Fruit fly (Drosophila melanogaster): Measurements from ENCODE around the gene CG13048.

Gene CG13048

DNA sequence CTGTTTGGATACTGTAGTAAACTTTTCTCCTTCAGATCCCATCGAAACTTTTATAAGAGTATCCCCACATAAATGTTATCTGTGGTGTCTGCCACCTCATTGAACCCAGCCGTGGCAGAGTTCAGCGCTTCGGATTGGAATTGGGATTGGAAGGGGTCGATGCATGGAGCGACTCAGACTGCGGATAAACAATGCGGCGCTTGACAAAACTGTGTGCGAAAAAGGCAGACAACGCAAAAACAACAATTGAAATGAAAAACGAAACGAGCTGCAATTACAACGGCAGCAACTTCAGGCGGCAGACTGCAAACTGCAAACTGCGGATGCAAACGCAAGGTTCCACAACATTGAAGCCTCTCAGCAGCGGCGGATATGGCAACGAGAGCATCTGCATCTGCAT, 30.3 kb upstream of the CG13048 start, which contains the start of gene CG13062:
Gene CG13062, plus strand, starts transcription at position 301 of the 400 bp plus-strand sequence.
- no peak for TF ChIP-seq psq (optimal IDR thresholded peaks at IDR 0.05)
- TF ChIP-seq insv (optimal IDR thresholded peaks at IDR 0.05), result no peak
- TF ChIP-seq h (optimal IDR thresholded peaks at IDR 0.05), result no peak
- TF ChIP-seq Sin3A (optimal IDR thresholded peaks at IDR 0.05), result no peak
- TF ChIP-seq Myc (optimal IDR thresholded peaks at IDR 0.05), result no peak
- no peak for TF ChIP-seq ttk (optimal IDR thresholded peaks at IDR 0.05)

DNA sequence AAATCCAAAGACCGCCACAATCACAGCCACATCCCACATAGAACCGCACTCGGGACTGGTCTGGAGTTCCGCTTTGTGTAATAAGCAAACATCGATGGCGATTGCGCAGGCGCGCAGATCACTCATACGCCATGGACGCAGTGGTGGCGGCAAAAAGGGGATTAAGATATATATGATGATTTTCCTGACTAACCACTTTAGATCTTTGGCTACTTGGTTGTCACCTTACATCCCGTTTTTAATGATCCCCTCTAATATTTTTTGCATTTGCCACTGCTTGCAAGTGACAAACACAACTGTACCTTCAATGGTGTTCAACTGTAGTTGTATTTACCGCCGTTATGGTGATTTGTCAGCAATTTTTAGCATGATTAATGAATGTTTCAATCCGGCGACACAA, 26.3 kb upstream of the CG13048 start:
- TF ChIP-seq psq (optimal IDR thresholded peaks at IDR 0.05), result no peak
- no peak for TF ChIP-seq insv (optimal IDR thresholded peaks at IDR 0.05)
- TF ChIP-seq ttk (optimal IDR thresholded peaks at IDR 0.05), result no peak
- TF ChIP-seq h (optimal IDR thresholded peaks at IDR 0.05), result no peak

dm6 chr3L:16308380-16308779, 24.7 kb upstream of the CG13048 start, which contains the start of gene CG13042:
CG13042 (minus strand) TSS chr3L:16308480.
- no peak for TF ChIP-seq insv (optimal IDR thresholded peaks at IDR 0.05)
- no peak for TF ChIP-seq Sin3A (optimal IDR thresholded peaks at IDR 0.05)
- no peak for TF ChIP-seq psq (optimal IDR thresholded peaks at IDR 0.05)
- no peak for TF ChIP-seq h (optimal IDR thresholded peaks at IDR 0.05)
- TF ChIP-seq Myc (optimal IDR thresholded peaks at IDR 0.05), result no peak
- no peak for TF ChIP-seq ttk (optimal IDR thresholded peaks at IDR 0.05)

dm6 chr3L:16305820-16306650, 22.3 kb upstream of the CG13048 start, which contains the start of the genes CG13043 and CG13063:
CG13043 (minus strand) TSS chr3L:16305870.
CG13063 (plus strand) TSS chr3L:16306600.
- TF ChIP-seq insv (optimal IDR thresholded peaks at IDR 0.05), result no peak
- TF ChIP-seq ttk (optimal IDR thresholded peaks at IDR 0.05), result no peak
- no peak for TF ChIP-seq psq (optimal IDR thresholded peaks at IDR 0.05)
- no peak for TF ChIP-seq Sin3A (optimal IDR thresholded peaks at IDR 0.05)
- TF ChIP-seq h (optimal IDR thresholded peaks at IDR 0.05), result no peak
- no peak for TF ChIP-seq Myc (optimal IDR thresholded peaks at IDR 0.05)

DNA sequence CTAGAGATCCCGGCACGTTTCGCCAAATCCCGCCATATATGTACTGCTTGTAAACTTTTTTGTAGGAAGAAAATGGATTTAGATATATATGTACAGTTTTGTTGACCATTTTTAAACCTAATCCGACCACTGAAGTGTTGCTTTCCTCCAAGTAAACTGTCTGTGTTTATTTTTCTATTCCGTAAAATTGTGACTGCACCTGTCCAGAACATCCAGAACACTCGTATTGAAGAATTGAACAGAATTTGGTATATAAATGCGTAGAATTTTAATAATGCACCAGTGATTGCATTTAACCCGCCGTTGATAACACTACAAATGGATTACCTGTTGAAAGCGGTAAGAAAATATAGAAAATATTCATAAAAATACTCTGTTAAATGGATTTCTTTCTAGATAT, 20.3 kb upstream of the CG13048 start, which contains the start of gene CG43249:
Gene CG43249, plus strand, starts transcription at position 301 of the 400 bp plus-strand sequence.
- TF ChIP-seq insv (optimal IDR thresholded peaks at IDR 0.05) (no peak), Myc (optimal IDR thresholded peaks at IDR 0.05) (no peak), psq (optimal IDR thresholded peaks at IDR 0.05) (no peak), Sin3A (optimal IDR thresholded peaks at IDR 0.05) (no peak), ttk (optimal IDR thresholded peaks at IDR 0.05) (no peak), h (optimal IDR thresholded peaks at IDR 0.05) (no peak)

dm6 chr3L:16303078-16303477, 19.4 kb upstream of the CG13048 start, which contains the start of gene CG13044:
CG13044 (minus strand) TSS chr3L:16303178.
- TF ChIP-seq psq (optimal IDR thresholded peaks at IDR 0.05) (no peak), Myc (optimal IDR thresholded peaks at IDR 0.05) (no peak), h (optimal IDR thresholded peaks at IDR 0.05) (no peak), Sin3A (optimal IDR thresholded peaks at IDR 0.05) (no peak), insv (optimal IDR thresholded peaks at IDR 0.05) (no peak), ttk (optimal IDR thresholded peaks at IDR 0.05) (no peak)

DNA sequence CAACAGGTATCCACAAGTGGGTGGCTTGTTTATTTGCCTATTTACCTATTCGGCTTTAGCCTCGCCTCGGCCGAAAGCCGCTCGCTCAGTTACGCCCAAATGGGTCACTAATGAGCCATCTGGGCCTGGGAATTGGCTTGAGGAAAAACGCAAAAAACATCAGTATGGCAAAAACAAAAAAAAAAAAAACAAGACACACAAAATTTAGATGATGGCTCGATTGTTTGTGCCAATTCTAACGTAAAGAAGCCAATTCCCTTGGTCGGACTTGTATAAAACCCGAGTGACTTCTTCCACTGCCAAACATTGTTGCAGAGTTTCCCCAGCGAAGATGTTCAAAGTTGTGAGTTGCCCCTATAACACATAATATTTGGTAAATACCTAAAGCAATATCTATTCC, 17.4 kb upstream of the CG13048 start, which contains the start of gene CG4982:
Gene CG4982, plus strand, starts transcription at position 301 of the 400 bp plus-strand sequence.
- TF ChIP-seq h (optimal IDR thresholded peaks at IDR 0.05) (no peak), psq (optimal IDR thresholded peaks at IDR 0.05) (no peak), insv (optimal IDR thresholded peaks at IDR 0.05) (no peak), Sin3A (optimal IDR thresholded peaks at IDR 0.05) (no peak), Myc (optimal IDR thresholded peaks at IDR 0.05) (no peak), ttk (optimal IDR thresholded peaks at IDR 0.05) (no peak)

DNA sequence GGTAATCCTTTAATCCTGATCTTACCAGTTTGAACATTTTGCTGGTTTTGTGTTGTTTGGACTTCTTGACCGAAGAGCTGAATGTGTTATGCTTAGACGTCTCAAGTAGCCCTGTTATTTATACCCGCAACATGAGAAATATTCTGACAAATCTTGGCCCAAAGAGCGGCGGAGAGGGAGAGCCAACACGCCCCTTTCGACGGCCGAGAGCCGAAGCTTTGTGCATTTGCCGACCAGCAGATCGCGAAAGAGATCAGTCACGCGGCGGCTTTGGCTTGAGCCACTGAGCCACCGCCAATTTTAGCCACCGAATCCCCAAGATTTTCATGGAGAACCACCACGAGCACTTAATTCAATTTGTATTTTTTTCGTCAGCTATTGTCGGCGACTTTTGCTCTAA, 11.7 kb upstream of the CG13048 start, which contains the start of gene CG4962:
Gene CG4962, minus strand, starts transcription at position 101 of the 400 bp plus-strand sequence.
- no peak for TF ChIP-seq ttk (optimal IDR thresholded peaks at IDR 0.05)
- no peak for TF ChIP-seq Myc (optimal IDR thresholded peaks at IDR 0.05)
- no peak for TF ChIP-seq Sin3A (optimal IDR thresholded peaks at IDR 0.05)
- TF ChIP-seq psq (optimal IDR thresholded peaks at IDR 0.05), result no peak
- TF ChIP-seq h (optimal IDR thresholded peaks at IDR 0.05), result no peak
- TF ChIP-seq insv (optimal IDR thresholded peaks at IDR 0.05), result no peak

DNA sequence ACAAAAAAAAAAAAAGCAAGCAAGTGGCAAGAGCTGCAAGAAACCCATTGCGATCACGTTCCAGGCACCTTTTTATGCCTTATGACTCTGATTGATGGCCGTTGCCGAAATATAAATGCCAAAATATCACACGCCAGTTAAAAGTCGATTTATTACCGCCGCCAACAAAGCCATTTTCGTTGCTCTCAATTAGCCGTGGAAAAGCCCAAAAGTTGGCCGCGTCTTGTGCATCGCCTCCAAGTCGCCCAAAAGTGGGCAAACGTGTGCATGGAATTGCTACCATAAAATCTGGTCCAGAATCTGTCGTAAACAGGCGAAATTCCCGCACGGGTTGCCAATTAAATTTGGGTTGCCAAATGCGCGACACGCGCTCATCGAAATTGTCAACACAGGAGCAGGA, 8.0 kb upstream of the CG13048 start:
- no peak for TF ChIP-seq Sin3A (optimal IDR thresholded peaks at IDR 0.05)
- TF ChIP-seq h (optimal IDR thresholded peaks at IDR 0.05), result no peak
- no peak for TF ChIP-seq psq (optimal IDR thresholded peaks at IDR 0.05)

DNA sequence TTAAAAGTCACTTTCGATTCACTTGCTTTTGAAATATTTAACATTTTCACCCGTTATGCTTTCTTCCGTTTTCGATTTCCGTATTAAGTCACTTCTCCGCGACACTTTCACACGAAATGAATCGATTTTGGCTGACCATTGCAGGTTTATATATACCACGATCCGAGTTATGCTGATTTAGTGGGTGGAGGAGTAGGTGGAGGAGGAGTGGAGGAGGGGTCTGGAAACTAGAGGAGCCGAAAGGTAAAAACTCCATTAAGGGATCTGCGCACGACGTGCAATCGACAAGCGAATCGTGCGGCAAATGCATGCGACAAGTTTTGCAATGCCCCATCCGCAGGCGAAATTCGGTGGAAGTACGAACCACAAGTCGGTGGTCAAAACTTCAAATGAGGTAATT, 7.1 kb upstream of the CG13048 start, which contains the start of gene CG13045:
Gene CG13045, minus strand, starts transcription at position 101 of the 400 bp plus-strand sequence.
- TF ChIP-seq Sin3A (optimal IDR thresholded peaks at IDR 0.05), result no peak
- no peak for TF ChIP-seq Myc (optimal IDR thresholded peaks at IDR 0.05)
- no peak for TF ChIP-seq psq (optimal IDR thresholded peaks at IDR 0.05)
- TF ChIP-seq insv (optimal IDR thresholded peaks at IDR 0.05), result no peak
- no peak for TF ChIP-seq ttk (optimal IDR thresholded peaks at IDR 0.05)
- no peak for TF ChIP-seq h (optimal IDR thresholded peaks at IDR 0.05)

DNA sequence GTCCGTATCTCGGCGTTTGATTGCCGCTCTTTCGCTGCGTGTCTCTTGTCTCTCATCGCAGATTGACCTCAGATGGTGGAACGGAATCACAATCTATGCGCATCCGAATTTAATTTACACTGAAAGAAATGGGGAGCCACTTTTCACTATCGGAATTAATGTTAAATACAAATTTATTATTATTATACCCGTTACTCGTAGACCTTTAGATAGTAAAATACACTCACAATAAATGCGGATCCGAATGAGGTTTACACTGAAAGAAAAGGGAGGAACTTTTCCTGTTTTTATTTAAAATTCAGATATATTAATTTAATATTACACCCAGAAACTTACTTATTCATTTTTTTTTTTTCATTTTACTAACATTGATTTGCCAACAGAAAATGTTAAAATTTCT, 5.3 kb upstream of the CG13048 start:
- no peak for TF ChIP-seq Sin3A (optimal IDR thresholded peaks at IDR 0.05)
- TF ChIP-seq ttk (optimal IDR thresholded peaks at IDR 0.05), result no peak

DNA sequence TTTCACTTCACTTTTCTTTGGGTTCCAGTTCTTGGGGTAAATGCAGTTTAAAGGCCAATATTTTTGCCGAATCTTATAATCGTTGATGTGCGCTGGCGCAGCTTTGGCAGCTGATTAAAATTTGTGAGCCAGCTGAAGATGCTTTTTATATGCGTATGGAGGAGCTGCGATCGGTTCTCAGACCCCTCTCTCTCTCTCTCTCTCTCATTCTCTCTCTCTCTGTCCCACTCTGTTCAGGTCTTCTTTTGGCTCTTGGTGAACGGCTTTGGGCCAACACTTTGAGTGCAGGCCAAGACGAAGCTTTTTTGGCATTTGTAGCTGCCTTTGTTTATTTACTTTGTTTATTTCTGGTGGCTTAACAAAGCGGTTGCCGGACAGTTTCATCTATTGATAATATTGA, 4.6 kb upstream of the CG13048 start, which contains the start of gene CG13046:
Gene CG13046, minus strand, starts transcription at position 101 of the 400 bp plus-strand sequence.
- TF ChIP-seq psq (optimal IDR thresholded peaks at IDR 0.05), result no peak

DNA sequence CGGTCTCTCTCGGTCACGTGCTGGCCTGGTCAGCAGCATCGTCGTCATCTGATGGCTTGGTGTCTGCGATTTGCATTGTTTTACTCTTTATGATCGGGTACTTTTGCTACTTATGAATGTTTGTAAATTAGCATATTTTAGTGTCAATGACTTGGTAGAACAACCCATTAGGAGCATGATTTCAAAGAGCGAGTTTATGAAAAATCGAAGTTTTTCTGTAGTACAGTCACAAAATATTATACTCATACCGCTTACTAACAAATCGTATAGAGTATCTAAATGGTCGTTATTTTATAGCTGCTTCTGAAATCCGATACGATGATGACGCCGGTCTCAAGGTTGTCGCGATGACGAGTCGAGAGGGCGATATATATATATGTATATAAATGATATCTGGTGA, 2.5 kb upstream of the CG13048 start:
- TF ChIP-seq ttk (optimal IDR thresholded peaks at IDR 0.05) (no peak), Myc (optimal IDR thresholded peaks at IDR 0.05) (no peak), psq (optimal IDR thresholded peaks at IDR 0.05) (no peak), h (optimal IDR thresholded peaks at IDR 0.05) (no peak), Sin3A (optimal IDR thresholded peaks at IDR 0.05) (no peak), insv (optimal IDR thresholded peaks at IDR 0.05) (no peak)

Measured in Kc167 (cell line).